Worm (Caenorhabditis elegans): ENCODE data around the gene T22B7.4.
A peak's percentile ranks its signal among the peaks of the same experiment; 100 is the strongest.

Gene T22B7.4

ce11 chrX:5645606-5646005, 4.4 kb upstream of the T22B7.4 start:
- TF ChIP-seq attf-3 (GFP tag; conservative IDR thresholded peaks at IDR 0.05) (no peak), die-1 (tag; optimal IDR thresholded peaks at IDR 0.05) (no peak), rcor-1 (GFP tag; IDR thresholded peaks at IDR 0.05) (no peak), somi-1 (GFP tag; optimal IDR thresholded peaks at IDR 0.05) (no peak), Y56A3A.18 (GFP tag; IDR thresholded peaks at IDR 0.05) (no peak), nhr-90 (tag; optimal IDR thresholded peaks at IDR 0.05) (no peak)

- no peak for TF ChIP-seq F22D6.2 (tag; optimal IDR thresholded peaks at IDR 0.05)
- TF ChIP-seq F37B4.10 (GFP tag; IDR thresholded peaks at IDR 0.05) = no peak
- TF ChIP-seq akir-1 (GFP tag; optimal IDR thresholded peaks at IDR 0.05) = no peak
- no peak for TF ChIP-seq athp-1 (tag; optimal IDR thresholded peaks at IDR 0.05)
- no peak for TF ChIP-seq egrh-3 (GFP tag; IDR thresholded peaks at IDR 0.05)
- no peak for TF ChIP-seq C06A6.2 (GFP tag; conservative IDR thresholded peaks at IDR 0.05)
- TF ChIP-seq mel-28 (tag; optimal IDR thresholded peaks at IDR 0.05; ENCODE audit: borderline replicate concordance) = no peak
- TF ChIP-seq B0035.1 (tag; optimal IDR thresholded peaks at IDR 0.05) = no peak
- TF ChIP-seq Y67H2A.10 (GFP tag; conservative IDR thresholded peaks at IDR 0.05) = no peak
- no peak for TF ChIP-seq B0336.3 (GFP tag; IDR thresholded peaks at IDR 0.05)
- TF ChIP-seq him-1 (tag; optimal IDR thresholded peaks at IDR 0.05) = no peak
- TF ChIP-seq ama-1 (optimal IDR thresholded peaks at IDR 0.05) = no peak
- no peak for TF ChIP-seq ama-1 (GFP tag; optimal IDR thresholded peaks at IDR 0.05)
- TF ChIP-seq ccch-3 (GFP tag; optimal IDR thresholded peaks at IDR 0.05) = no peak
- TF ChIP-seq F57C9.4 (tag; optimal IDR thresholded peaks at IDR 0.05) = no peak
Observed at ce11 chrX:5644112-5644511, 2.9 kb upstream of the T22B7.4 start.

- no peak for TF ChIP-seq bed-1 (GFP tag; IDR thresholded peaks at IDR 0.05)
- TF ChIP-seq hmg-1.2 (GFP tag; IDR thresholded peaks at IDR 0.05) = no peak
- TF ChIP-seq him-1 (tag; optimal IDR thresholded peaks at IDR 0.05) = no peak
- no peak for TF ChIP-seq lsy-27 (tag; optimal IDR thresholded peaks at IDR 0.05; ENCODE audit: borderline replicate concordance, insufficient read depth)
- TF ChIP-seq lin-54 (GFP tag; optimal IDR thresholded peaks at IDR 0.05) = no peak
- TF ChIP-seq dox-1 (GFP tag; IDR thresholded peaks at IDR 0.05) = no peak
- TF ChIP-seq nfya-1 (tag; optimal IDR thresholded peaks at IDR 0.05; ENCODE audit: borderline replicate concordance, insufficient read depth) = no peak
- TF ChIP-seq mel-28 (tag; optimal IDR thresholded peaks at IDR 0.05; ENCODE audit: borderline replicate concordance) = no peak
- TF ChIP-seq tlf-1 (GFP tag; optimal IDR thresholded peaks at IDR 0.05) = no peak
- TF ChIP-seq madf-6 (GFP tag; IDR thresholded peaks at IDR 0.05) = no peak
Observed at ce11 chrX:5639562-5639961, 1.7 kb downstream of the T22B7.4 start.

- no peak for TF ChIP-seq nhr-27 (tag; optimal IDR thresholded peaks at IDR 0.05)
- TF ChIP-seq ceh-100 (GFP tag; IDR thresholded peaks at IDR 0.05) = no peak
- no peak for TF ChIP-seq K11D2.4 (GFP tag; IDR thresholded peaks at IDR 0.05)
- TF ChIP-seq F37B4.10 (GFP tag; IDR thresholded peaks at IDR 0.05) = no peak
- TF ChIP-seq Y53G8AR.9 (GFP tag; conservative IDR thresholded peaks at IDR 0.05) = no peak
- TF ChIP-seq F22D6.2 (tag; optimal IDR thresholded peaks at IDR 0.05) = no peak
- TF ChIP-seq attf-5 (GFP tag; optimal IDR thresholded peaks at IDR 0.05) = no peak
Observed at ce11 chrX:5631626-5632025, 9.6 kb downstream of the T22B7.4 start, which contains the start of gene T22B7.8. TSS of gene T22B7.8 (plus strand) at chrX:5631926.

ce11 chrX:5631008-5631407, 10.2 kb downstream of the T22B7.4 start:
- TF ChIP-seq ztf-26 (tag; optimal IDR thresholded peaks at IDR 0.05) (peak; percentile 9), let-607 (tag; optimal IDR thresholded peaks at IDR 0.05) (no peak), ZK185.1 (tag; optimal IDR thresholded peaks at IDR 0.05; ENCODE audit: poor library complexity, severe bottlenecking) (no peak)
